Worm (Caenorhabditis elegans): ENCODE results near the gene srj-53.

DNA sequence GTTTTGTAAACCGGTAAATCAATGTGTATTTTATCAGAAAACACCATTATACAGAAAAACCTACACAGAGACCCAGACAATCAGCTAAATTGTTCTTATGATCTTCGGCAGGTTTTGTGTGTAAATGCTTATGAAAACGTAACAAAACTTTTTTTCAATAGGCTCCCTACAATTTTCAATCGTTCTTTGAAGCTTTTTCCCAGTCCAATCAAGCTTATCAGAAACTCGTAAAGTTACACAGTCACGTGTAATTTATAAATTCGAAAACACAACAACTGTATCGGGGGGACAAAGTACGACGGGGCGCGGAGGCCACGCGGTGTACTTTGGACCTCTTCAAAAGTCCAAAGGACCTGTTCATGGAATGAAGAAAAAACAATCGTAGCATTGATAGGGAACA, 35.7 kb upstream of the srj-53 start:
- TF ChIP-seq ztf-29 (GFP tag; IDR thresholded peaks at IDR 0.05) (no peak), T22C8.4 (GFP tag; IDR thresholded peaks at IDR 0.05) (no peak), ztf-23 (GFP tag; IDR thresholded peaks at IDR 0.05) (no peak)
